Fruit fly (Drosophila melanogaster) whole organism, embryonic: ENCODE results near the gene ATPsyngamma.

ENCODE experiments used
- ATbp ChIP-seq: fragments of 200-800 bp; sonication (Bioruptor generic); optimal IDR thresholded peaks from 2 replicates; lab custom pipeline; 2017; ENCODE audit warnings: missing biosample characterization, mild to moderate bottlenecking, missing genetic modification characterization, missing genetic modification reagents
- Aef1 ChIP-seq: fragments of 200-800 bp; sonication (Bioruptor generic); IDR thresholded peaks from 3 replicates; pipeline ENCODE4 v1.3.6; 2022; ENCODE audit warnings: missing biosample characterization, missing genetic modification characterization
- Atf-2 ChIP-seq: fragments of 200-800 bp; sonication (Bioruptor generic); optimal IDR thresholded peaks from 2 replicates; lab custom pipeline; 2016; ENCODE audit warnings: missing biosample characterization, missing genetic modification characterization
- Bdp1 ChIP-seq: fragments of 200-800 bp; sonication (Bioruptor generic); optimal IDR thresholded peaks from 3 replicates; lab custom pipeline; 2016; ENCODE audit warnings: missing biosample characterization, missing genetic modification characterization
- Bgb ChIP-seq: fragments of 200-800 bp; sonication (Bioruptor generic); IDR thresholded peaks from 2 replicates; pipeline ENCODE4 v1.3.6; 2022; ENCODE audit warnings: missing biosample characterization, missing genetic modification characterization; ENCODE audit not compliant: partially characterized antibody
- BtbVII ChIP-seq: fragments of 200-800 bp; sonication (Bioruptor generic); optimal IDR thresholded peaks from 3 replicates; lab custom pipeline; 2017; ENCODE audit warnings: missing biosample characterization, mild to moderate bottlenecking, missing genetic modification characterization
- CG10543 ChIP-seq: fragments of 200-800 bp; sonication (Bioruptor generic); optimal IDR thresholded peaks from 3 replicates; lab custom pipeline; 2017; ENCODE audit warnings: missing biosample characterization, mild to moderate bottlenecking, missing genetic modification characterization, moderate library complexity
- CG10654 ChIP-seq: fragments of 200-800 bp; sonication (Bioruptor generic); optimal IDR thresholded peaks from 2 replicates; lab custom pipeline; 2016; ENCODE audit warnings: missing biosample characterization, missing genetic modification characterization
- CG11093 ChIP-seq: fragments of 200-800 bp; sonication (Bioruptor generic); IDR thresholded peaks from 3 replicates; pipeline ENCODE4 v1.3.6; 2022; ENCODE audit warnings: missing biosample characterization, missing genetic modification characterization
- CG11723 ChIP-seq: fragments of 200-800 bp; sonication (Bioruptor generic); optimal IDR thresholded peaks from 2 replicates; lab custom pipeline; 2017; ENCODE audit warnings: missing biosample characterization, mild to moderate bottlenecking, missing genetic modification characterization
- CG12071 ChIP-seq: fragments of 200-800 bp; sonication (Bioruptor generic); optimal IDR thresholded peaks from 3 replicates; lab custom pipeline; 2018; ENCODE audit warnings: missing biosample characterization, mild to moderate bottlenecking, missing genetic modification characterization
- CG12299 ChIP-seq: fragments of 200-800 bp; sonication (Bioruptor generic); optimal IDR thresholded peaks from 2 replicates; lab custom pipeline; 2018; ENCODE audit warnings: missing biosample characterization, mild to moderate bottlenecking, missing genetic modification characterization
- CG13123 ChIP-seq: fragments of 200-800 bp; sonication (Bioruptor generic); optimal IDR thresholded peaks from 2 replicates; lab custom pipeline; 2016; ENCODE audit warnings: missing biosample characterization, missing genetic modification characterization
- CG15269 ChIP-seq: fragments of 200-800 bp; sonication (Bioruptor generic); optimal IDR thresholded peaks from 2 replicates; lab custom pipeline; 2018; ENCODE audit warnings: missing biosample characterization, mild to moderate bottlenecking, missing genetic modification characterization, moderate library complexity
- CG15696 ChIP-seq: fragments of 200-800 bp; sonication (Bioruptor generic); optimal IDR thresholded peaks from 2 replicates; lab custom pipeline; 2019; ENCODE audit warnings: missing biosample characterization, mild to moderate bottlenecking, missing genetic modification characterization, moderate library complexity
- CG16813 ChIP-seq: fragments of 200-800 bp; sonication (Bioruptor generic); IDR thresholded peaks from 3 replicates; pipeline ENCODE4 v1.3.6; 2022; ENCODE audit warnings: missing biosample characterization, missing genetic modification characterization; ENCODE audit not compliant: partially characterized antibody
- CG17385 ChIP-seq: fragments of 200-800 bp; sonication (Bioruptor generic); optimal IDR thresholded peaks from 3 replicates; lab custom pipeline; 2018; ENCODE audit warnings: missing biosample characterization, mild to moderate bottlenecking, missing genetic modification characterization
- CG18011 ChIP-seq: fragments of 200-800 bp; sonication (Bioruptor generic); optimal IDR thresholded peaks from 2 replicates; lab custom pipeline; 2017; ENCODE audit warnings: missing biosample characterization, missing genetic modification characterization, mild to moderate bottlenecking, moderate library complexity, missing genotype
- CG2120 ChIP-seq: fragments of 200-800 bp; sonication (Bioruptor generic); optimal IDR thresholded peaks from 3 replicates; lab custom pipeline; 2016; ENCODE audit warnings: missing biosample characterization, missing genetic modification characterization
- CG31388 ChIP-seq: fragments of 200-800 bp; sonication (Bioruptor generic); optimal IDR thresholded peaks from 2 replicates; lab custom pipeline; 2016; ENCODE audit warnings: missing biosample characterization, missing genetic modification characterization
- CG31441 ChIP-seq: fragments of 200-800 bp; sonication (Bioruptor generic); IDR thresholded peaks from 2 replicates; pipeline ENCODE4 v1.3.6; 2022; ENCODE audit warnings: missing biosample characterization, missing genetic modification characterization
- CG3838 ChIP-seq: fragments of 200-800 bp; sonication (Bioruptor generic); optimal IDR thresholded peaks from 3 replicates; lab custom pipeline; 2016; ENCODE audit warnings: missing biosample characterization, missing genetic modification characterization
- CG3847 ChIP-seq: fragments of 200-800 bp; sonication (Bioruptor generic); IDR thresholded peaks from 2 replicates; pipeline ENCODE4 v1.3.6; 2022; ENCODE audit warnings: missing biosample characterization, missing genetic modification characterization
- CG3995 ChIP-seq: fragments of 200-800 bp; sonication (Bioruptor generic); optimal IDR thresholded peaks from 3 replicates; lab custom pipeline; 2016; ENCODE audit warnings: missing biosample characterization, missing genetic modification characterization
- CG5953 ChIP-seq: fragments of 200-800 bp; sonication (Bioruptor generic); IDR thresholded peaks from 2 replicates; pipeline ENCODE4 v1.3.6; 2022; ENCODE audit warnings: missing biosample characterization, missing genetic modification characterization
- CG9215 ChIP-seq: fragments of 200-800 bp; sonication (Bioruptor generic); IDR thresholded peaks from 2 replicates; pipeline ENCODE4 v1.3.6; 2022; ENCODE audit warnings: missing biosample characterization, missing genetic modification characterization
- CG9437 ChIP-seq: fragments of 200-800 bp; sonication (Bioruptor generic); optimal IDR thresholded peaks from 2 replicates; lab custom pipeline; 2018; ENCODE audit warnings: missing biosample characterization, mild to moderate bottlenecking, missing genetic modification characterization
- Chrac-16 ChIP-seq: fragments of 200-800 bp; sonication (Bioruptor generic); optimal IDR thresholded peaks from 3 replicates; lab custom pipeline; 2016; ENCODE audit warnings: missing biosample characterization, missing genetic modification characterization
- D ChIP-seq, 2 experiments: fragments of 200-800 bp in 1 of 2; fragments of >200 bp in 1 of 2; sonication (Bioruptor generic) in 1 of 2; optimal IDR thresholded peaks; 2 replicates in 1 of 2; 3 replicates in 1 of 2; lab custom pipeline; 2017; ENCODE audit warnings: mild to moderate bottlenecking in 1 of 2, missing biosample characterization in 1 of 2, missing genetic modification characterization in 1 of 2, missing genetic modification reagents in 1 of 2
- Dad ChIP-seq: fragments of 200-800 bp; sonication (Bioruptor generic); optimal IDR thresholded peaks from 3 replicates; lab custom pipeline; 2016; ENCODE audit warnings: missing biosample characterization, missing genetic modification characterization
- Dfd ChIP-seq, 2 experiments: fragments of >200 bp; optimal IDR thresholded peaks; 2 replicates each; lab custom pipeline; 2017; ENCODE audit warnings: missing biosample characterization in 2 of 2, missing genetic modification characterization in 2 of 2
- Ets65A ChIP-seq: fragments of 200-800 bp; sonication (Bioruptor generic); peaks from one replicate; lab custom pipeline; 2016; ENCODE audit warnings: missing biosample characterization, missing genetic modification characterization
- Ets97D ChIP-seq: fragments of 200-800 bp; sonication (Bioruptor generic); optimal IDR thresholded peaks from 3 replicates; lab custom pipeline; 2016; ENCODE audit warnings: missing biosample characterization, missing genetic modification characterization
- H15 ChIP-seq: fragments of 200-800 bp; sonication (Bioruptor generic); IDR thresholded peaks from 3 replicates; pipeline ENCODE4 v1.3.6; 2022; ENCODE audit warnings: missing biosample characterization, missing genetic modification characterization
- Hr51 ChIP-seq, 2 experiments: fragments of 200-800 bp; sonication (Bioruptor generic); optimal IDR thresholded peaks; 2 replicates in 1 of 2; 3 replicates in 1 of 2; lab custom pipeline; 2016 to 2018; ENCODE audit warnings: missing biosample characterization in 2 of 2, missing genetic modification characterization in 2 of 2, mild to moderate bottlenecking in 1 of 2, moderate library complexity in 1 of 2
- Mrtf ChIP-seq: fragments of 200-800 bp; sonication (Bioruptor generic); IDR thresholded peaks from 3 replicates; pipeline ENCODE4 v1.3.6; 2022; ENCODE audit warnings: missing biosample characterization, missing genetic modification characterization
- NfI ChIP-seq: fragments of 200-800 bp; sonication (Bioruptor generic); optimal IDR thresholded peaks from 3 replicates; lab custom pipeline; 2018; ENCODE audit warnings: missing biosample characterization, mild to moderate bottlenecking, missing genetic modification characterization, moderate library complexity
- Pdp1 ChIP-seq, 2 experiments: fragments of 200-800 bp; sonication (Bioruptor generic); optimal IDR thresholded peaks; 3 replicates each; lab custom pipeline; 2016; ENCODE audit warnings: missing biosample characterization in 2 of 2, missing genetic modification characterization in 2 of 2, mild to moderate bottlenecking in 1 of 2, moderate library complexity in 1 of 2
- Sry-β ChIP-seq: fragments of 200-800 bp; sonication (Bioruptor generic); optimal IDR thresholded peaks from 2 replicates; lab custom pipeline; 2018; ENCODE audit warnings: missing biosample characterization, mild to moderate bottlenecking, missing genetic modification characterization, moderate library complexity
- Tbp ChIP-seq: fragments of >200 bp; optimal IDR thresholded peaks from 2 replicates; lab custom pipeline; 2018; ENCODE audit warnings: missing biosample characterization, missing genetic modification characterization
- cas ChIP-seq: fragments of 200-800 bp; sonication (Bioruptor generic); IDR thresholded peaks from 2 replicates; pipeline ENCODE4 v1.3.6; 2022; ENCODE audit warnings: missing biosample characterization, missing genetic modification characterization
- ems ChIP-seq: fragments of 200-800 bp; sonication (Bioruptor generic); optimal IDR thresholded peaks from 3 replicates; lab custom pipeline; 2016; ENCODE audit warnings: missing biosample characterization, missing genetic modification characterization
- esg ChIP-seq: fragments of 200-800 bp; sonication (Bioruptor generic); conservative IDR thresholded peaks from 2 replicates; pipeline ENCODE4 v1.3.6; 2022; ENCODE audit warnings: missing biosample characterization, missing genetic modification characterization
- ind ChIP-seq: fragments of 200-800 bp; sonication (Bioruptor generic); optimal IDR thresholded peaks from 3 replicates; lab custom pipeline; 2016; ENCODE audit warnings: missing biosample characterization, missing genetic modification characterization
- lbe ChIP-seq: fragments of 200-800 bp; sonication (Bioruptor generic); optimal IDR thresholded peaks from 2 replicates; lab custom pipeline; 2016; ENCODE audit warnings: missing biosample characterization, mild to moderate bottlenecking, missing genetic modification characterization
- sc ChIP-seq, 3 experiments: fragments of >200 bp in 2 of 3; fragments of 200-800 bp in 1 of 3; sonication (Bioruptor generic) in 1 of 3; optimal IDR thresholded peaks; 2 replicates in 2 of 3; 3 replicates in 1 of 3; lab custom pipeline; 2017; ENCODE audit warnings: mild to moderate bottlenecking in 1 of 3, missing biosample characterization in 1 of 3, missing genetic modification characterization in 1 of 3, missing genetic modification reagents in 1 of 3
- seq ChIP-seq: fragments of 200-800 bp; sonication (Bioruptor generic); IDR thresholded peaks from 2 replicates; pipeline ENCODE4 v1.3.6; 2022; ENCODE audit warnings: missing biosample characterization, missing genetic modification characterization
- tgo ChIP-seq: fragments of 200-800 bp; sonication (Bioruptor generic); IDR thresholded peaks from 3 replicates; pipeline ENCODE4 v1.3.6; 2022; ENCODE audit warnings: missing biosample characterization, missing genetic modification characterization
- tio ChIP-seq: fragments of 200-800 bp; sonication (Bioruptor generic); optimal IDR thresholded peaks from 2 replicates; lab custom pipeline; 2017; ENCODE audit warnings: missing biosample characterization, missing genetic modification characterization, inconsistent platforms
- wdn ChIP-seq: fragments of 200-800 bp; sonication (Bioruptor generic); IDR thresholded peaks from 2 replicates; pipeline ENCODE4 v1.3.6; 2022; ENCODE audit warnings: missing biosample characterization, missing genetic modification characterization

Gene ATPsyngamma

dm6 chr3R:29745056-29745455, 3.9 kb downstream of the ATPsyngamma start, which contains the start of the genes Wdr24 and IntS11 (continued):
- TF ChIP-seq D (optimal IDR thresholded peaks at IDR 0.05; lab: Kevin White, UChicago) (no peak), D (GFP tag; optimal IDR thresholded peaks at IDR 0.05; lab: Kevin White, UChicago) (no peak), CG17385 (GFP tag; lab: Kevin White, UChicago) (peak; percentile 64), Ets65A (GFP tag; lab: Kevin White, UChicago) (peak; percentile 98), CG15269 (tag; lab: Kevin White, UChicago) (peak; percentile 86), CG18011 (GFP tag; lab: Kevin White, UChicago) (peak; percentile 21), CG12071 (GFP tag; lab: Kevin White, UChicago) (peak; percentile 27), Mrtf (GFP tag; lab: Robert Waterston, UW) (peak; percentile 84; the same call in 2 of the 3 replicates), ind (GFP tag; lab: Kevin White, UChicago) (peak; percentile 74), CG9437 (peak; percentile 65), Atf-2 (GFP tag; lab: Kevin White, UChicago) (peak; percentile 47), CG5953 (GFP tag; lab: Robert Waterston, UW) (peak; percentile 80; the same call in 1 of the 2 replicates), CG10654 (peak; percentile 48), tio (no peak), Tbp (GFP tag; lab: Kevin White, UChicago) (no peak), Chrac-16 (GFP tag; lab: Kevin White, UChicago) (peak; percentile 80), Ets97D (GFP tag; lab: Kevin White, UChicago) (peak; percentile 67), Dfd (GFP tag; optimal IDR thresholded peaks at IDR 0.05; lab: Kevin White, UChicago) (no peak), Bgb (peak; percentile 37; the same call in 1 of the 2 replicates), CG31441 (GFP tag; lab: Robert Waterston, UW) (no peak; the same call in 1 of the 2 replicates), CG3995 (GFP tag; lab: Kevin White, UChicago) (peak; percentile 86), CG11093 (GFP tag; lab: Robert Waterston, UW) (peak; percentile 90), CG3847 (GFP tag; lab: Robert Waterston, UW) (peak; percentile 96), cas (GFP tag; lab: Robert Waterston, UW) (peak; percentile 88), Sry-β (GFP tag; lab: Kevin White, UChicago) (no peak), CG10543 (no peak), lbe (GFP tag; lab: Kevin White, UChicago) (peak; percentile 83), Bdp1 (GFP tag; lab: Kevin White, UChicago) (peak; percentile 44), H15 (peak; percentile 88), CG2120 (GFP tag; lab: Kevin White, UChicago) (peak; percentile 97), ems (peak; percentile 69), sc (optimal IDR thresholded peaks at IDR 0.05; lab: Kevin White, UChicago) (no peak), sc (GFP tag; optimal IDR thresholded peaks at IDR 0.05; lab: Kevin White, UChicago) (no peak), Aef1 (GFP tag; lab: Robert Waterston, UW) (peak; percentile 96), CG31388 (GFP tag; lab: Kevin White, UChicago) (peak; percentile 34), ATbp (no peak), CG11723 (no peak), Dad (peak; percentile 49), CG3838 (GFP tag; lab: Kevin White, UChicago) (no peak), BtbVII (GFP tag; lab: Kevin White, UChicago) (peak; percentile 27), tgo (peak; percentile 91), esg (GFP tag; lab: Robert Waterston, UW) (peak; percentile 91), wdn (GFP tag; lab: Robert Waterston, UW) (peak; percentile 88), CG13123 (GFP tag; lab: Kevin White, UChicago) (peak; percentile 51), Pdp1 (GFP tag; optimal IDR thresholded peaks at IDR 0.05; lab: Kevin White, UChicago) (peak; percentile 66 to 88), CG9215 (GFP tag; lab: Robert Waterston, UW) (peak; percentile 93), NfI (GFP tag; lab: Kevin White, UChicago) (peak; percentile 82), Hr51 (GFP tag; optimal IDR thresholded peaks at IDR 0.05; lab: Kevin White, UChicago) (peak in 1 of 2 experiments; percentile 61), seq (GFP tag; lab: Robert Waterston, UW) (peak; percentile 69), CG16813 (0 out of 3 replicates have a peak, but pooled peaks have one; percentile 26), CG15696 (peak; percentile 60), CG12299 (peak; percentile 64)
